Worm (Caenorhabditis elegans) whole organism, L4/young adult: Measurements from ENCODE around the gene msra-1.

Experiments used
- W03F9.2 ChIP-seq: fragments of 150-350 bp; optimal IDR thresholded peaks from 2 replicates; lab custom pipeline; 2014; ENCODE audit warnings: missing biosample characterization, missing genetic modification characterization
- dao-5 ChIP-seq: sonication (generic microtip); optimal IDR thresholded peaks from 2 replicates; lab custom pipeline; 2016; ENCODE audit warnings: missing genotype, missing genetic modification characterization, moderate library complexity, missing compliant biosample characterization
- him-1 ChIP-seq: sonication (generic microtip); optimal IDR thresholded peaks from 2 replicates; lab custom pipeline; 2016; ENCODE audit warnings: missing genotype, missing genetic modification reagents, missing genetic modification characterization, missing compliant biosample characterization

ce11 chrII:7325063-7325480 is 38.8 kb downstream of the msra-1 start:
- TF ChIP-seq him-1 (tag; lab: Kevin White, UChicago) (no peak), W03F9.2 (tag; lab: Kevin White, UChicago) (no peak), dao-5 (tag; lab: Kevin White, UChicago) (no peak)
